Fruit fly (Drosophila melanogaster) whole organism, prepupa: ENCODE results near the gene side.

Experiments
- CG10631 ChIP-seq: fragments of 200-800 bp; sonication (Bioruptor generic); optimal IDR thresholded peaks from 2 replicates; lab custom pipeline; 2016; ENCODE audit warnings: missing biosample characterization, missing genetic modification characterization
- CG10669 ChIP-seq: fragments of 200-800 bp; sonication (Bioruptor generic); optimal IDR thresholded peaks from 3 replicates; lab custom pipeline; 2018; ENCODE audit warnings: missing biosample characterization, mild to moderate bottlenecking, missing genetic modification characterization, moderate library complexity
- CG11294 ChIP-seq: fragments of 200-800 bp; sonication (Bioruptor generic); IDR thresholded peaks from 2 replicates; pipeline ENCODE4 v1.3.6; 2022; ENCODE audit warnings: missing biosample characterization, missing genetic modification characterization
- CG11762 ChIP-seq: fragments of 200-800 bp; sonication (Bioruptor generic); optimal IDR thresholded peaks from 3 replicates; lab custom pipeline; 2016; ENCODE audit warnings: missing biosample characterization, missing genetic modification characterization; ENCODE audit not compliant: insufficient read depth
- CG15336 ChIP-seq: fragments of 200-800 bp; sonication (Bioruptor generic); IDR thresholded peaks from 2 replicates; pipeline ENCODE4 v1.3.6; 2022; ENCODE audit warnings: missing biosample characterization, missing genetic modification characterization
- CG1621 ChIP-seq: fragments of 200-800 bp; sonication (Bioruptor generic); optimal IDR thresholded peaks from 3 replicates; lab custom pipeline; 2018; ENCODE audit warnings: missing biosample characterization, mild to moderate bottlenecking, missing genetic modification characterization
- CG3032 ChIP-seq: fragments of 200-800 bp; optimal IDR thresholded peaks from 2 replicates; lab custom pipeline; 2019; ENCODE audit warnings: missing biosample characterization, mild to moderate bottlenecking, missing genetic modification characterization, moderate library complexity
- CG32006 ChIP-seq: fragments of 200-800 bp; sonication (Bioruptor generic); optimal IDR thresholded peaks from 3 replicates; lab custom pipeline; 2017; ENCODE audit warnings: missing biosample characterization, mild to moderate bottlenecking, missing genetic modification characterization
- CG3919 ChIP-seq: fragments of 200-800 bp; sonication (Bioruptor generic); optimal IDR thresholded peaks from 3 replicates; lab custom pipeline; 2016; ENCODE audit warnings: missing biosample characterization, missing genetic modification characterization
- CG4318 ChIP-seq: fragments of 200-800 bp; sonication (Bioruptor generic); optimal IDR thresholded peaks from 3 replicates; lab custom pipeline; 2017; ENCODE audit warnings: missing biosample characterization, mild to moderate bottlenecking, missing genetic modification characterization
- CG6163 ChIP-seq: fragments of 200-800 bp; sonication (Bioruptor generic); IDR thresholded peaks from 3 replicates; pipeline ENCODE4 v1.3.6; 2022; ENCODE audit warnings: missing biosample characterization, missing genetic modification characterization
- CG6276 ChIP-seq: fragments of 200-800 bp; sonication (Bioruptor generic); optimal IDR thresholded peaks from 2 replicates; lab custom pipeline; 2017; ENCODE audit warnings: missing biosample characterization, mild to moderate bottlenecking, missing genetic modification characterization
- CG6808 ChIP-seq: fragments of 200-800 bp; sonication (Bioruptor generic); optimal IDR thresholded peaks from 3 replicates; lab custom pipeline; 2017; ENCODE audit warnings: missing biosample characterization, missing genetic modification characterization, mild to moderate bottlenecking, moderate library complexity, missing genetic modification reagents
- CG6854 ChIP-seq: fragments of 200-800 bp; sonication (Bioruptor generic); optimal IDR thresholded peaks from 2 replicates; lab custom pipeline; 2017; ENCODE audit warnings: missing biosample characterization, mild to moderate bottlenecking, missing genetic modification characterization
- CG8119 ChIP-seq: fragments of 200-800 bp; sonication (Bioruptor generic); IDR thresholded peaks from 3 replicates; pipeline ENCODE4 v1.3.6; 2022; ENCODE audit warnings: missing biosample characterization, missing genetic modification characterization
- CG8632 ChIP-seq: fragments of 200-800 bp; sonication (Bioruptor generic); optimal IDR thresholded peaks from 3 replicates; lab custom pipeline; 2016; ENCODE audit warnings: missing biosample characterization, missing genetic modification characterization
- Eip75B ChIP-seq: fragments of 200-800 bp; sonication (Bioruptor generic); optimal IDR thresholded peaks from 3 replicates; lab custom pipeline; 2016; ENCODE audit warnings: missing biosample characterization, missing genetic modification characterization
- Hr38 ChIP-seq: sonication (Bioruptor generic); optimal IDR thresholded peaks from 2 replicates; lab custom pipeline; 2016; ENCODE audit warnings: missing biosample characterization, missing genetic modification characterization
- Hr39 ChIP-seq: fragments of 200-800 bp; sonication (Bioruptor generic); optimal IDR thresholded peaks from 2 replicates; lab custom pipeline; 2016; ENCODE audit warnings: missing biosample characterization, missing genetic modification characterization
- Lpt ChIP-seq: fragments of 200-800 bp; sonication (Bioruptor generic); optimal IDR thresholded peaks from 3 replicates; lab custom pipeline; 2016; ENCODE audit warnings: missing biosample characterization, missing genetic modification characterization
- OdsH ChIP-seq: fragments of 200-800 bp; sonication (Bioruptor generic); optimal IDR thresholded peaks from 3 replicates; lab custom pipeline; 2016; ENCODE audit warnings: missing biosample characterization, missing genetic modification characterization
- Sox102F ChIP-seq: fragments of 200-800 bp; sonication (Bioruptor generic); optimal IDR thresholded peaks from 2 replicates; lab custom pipeline; 2016; ENCODE audit warnings: missing biosample characterization, mild to moderate bottlenecking, missing genetic modification characterization
- Sox14 ChIP-seq: fragments of 200-800 bp; sonication (Bioruptor generic); optimal IDR thresholded peaks from 3 replicates; lab custom pipeline; 2016; ENCODE audit warnings: missing biosample characterization, missing genetic modification characterization
- Sox15 ChIP-seq: fragments of 200-800 bp; sonication (Bioruptor generic); optimal IDR thresholded peaks from 3 replicates; lab custom pipeline; 2016; ENCODE audit warnings: missing biosample characterization, missing genetic modification characterization
- achi ChIP-seq: fragments of 200-800 bp; sonication (Bioruptor generic); optimal IDR thresholded peaks from 3 replicates; lab custom pipeline; 2016; ENCODE audit warnings: missing biosample characterization, missing genetic modification characterization
- acj6 ChIP-seq: fragments of 200-800 bp; sonication (Bioruptor generic); optimal IDR thresholded peaks from 3 replicates; lab custom pipeline; 2016; ENCODE audit warnings: missing biosample characterization, missing genetic modification characterization
- cyc ChIP-seq: fragments of 200-800 bp; sonication (Bioruptor generic); optimal IDR thresholded peaks from 3 replicates; lab custom pipeline; 2016; ENCODE audit warnings: missing biosample characterization, missing genetic modification characterization
- dac ChIP-seq: fragments of 200-800 bp; sonication (Bioruptor generic); optimal IDR thresholded peaks from 2 replicates; lab custom pipeline; 2017; ENCODE audit warnings: missing biosample characterization, mild to moderate bottlenecking, missing genetic modification characterization
- fd85E ChIP-seq: fragments of 200-800 bp; sonication (Bioruptor generic); optimal IDR thresholded peaks from 3 replicates; lab custom pipeline; 2016; ENCODE audit warnings: missing biosample characterization, missing genetic modification characterization
- fkh ChIP-seq: fragments of 200-800 bp; sonication (Bioruptor generic); optimal IDR thresholded peaks from 3 replicates; lab custom pipeline; 2017; ENCODE audit warnings: missing biosample characterization, mild to moderate bottlenecking, missing genetic modification characterization, moderate library complexity
- lz ChIP-seq: fragments of 200-800 bp; sonication (Bioruptor generic); optimal IDR thresholded peaks from 3 replicates; lab custom pipeline; 2016; ENCODE audit warnings: missing biosample characterization, missing genetic modification characterization
- spab ChIP-seq: fragments of 200-800 bp; sonication (Bioruptor generic); optimal IDR thresholded peaks from 2 replicates; lab custom pipeline; 2017; ENCODE audit warnings: missing biosample characterization, mild to moderate bottlenecking, missing genetic modification characterization, missing genetic modification reagents
- topi ChIP-seq: fragments of 200-800 bp; sonication (Bioruptor generic); optimal IDR thresholded peaks from 3 replicates; lab custom pipeline; 2016; ENCODE audit warnings: missing biosample characterization, missing genetic modification characterization

side gene

dm6 chr3R:27437308-27437707 is at the start of gene side:
side (minus strand) TSS chr3R:27437482.
- TF ChIP-seq Sox15 (GFP tag; lab: Kevin White, UChicago) (no peak), CG8632 (GFP tag; lab: Kevin White, UChicago) (no peak), CG3919 (GFP tag; lab: Kevin White, UChicago) (peak; percentile 26), dac (no peak)
- TF ChIP-seq, all 60 proteins: peak for 1

dm6 chr3R:27478375-27478774 is 41.1 kb upstream of the side start, which contains the start of gene Cyp6a18:
Cyp6a18 (plus strand) TSS chr3R:27478675.
- TF ChIP-seq Lpt (no peak), Eip75B (GFP tag; lab: Kevin White, UChicago) (no peak), fd85E (GFP tag; lab: Kevin White, UChicago) (no peak), fkh (GFP tag; lab: Kevin White, UChicago) (no peak), CG8119 (GFP tag; lab: Robert Waterston, UW) (no peak), CG3919 (GFP tag; lab: Kevin White, UChicago) (no peak), topi (GFP tag; lab: Kevin White, UChicago) (no peak), CG11294 (GFP tag; lab: Robert Waterston, UW) (no peak), Hr39 (GFP tag; lab: Kevin White, UChicago) (no peak), CG1621 (no peak), acj6 (GFP tag; lab: Kevin White, UChicago) (no peak)

- TF ChIP-seq Sox14 (GFP tag; lab: Kevin White, UChicago), result no peak
- TF ChIP-seq fd85E (GFP tag; lab: Kevin White, UChicago), result no peak
- TF ChIP-seq acj6 (GFP tag; lab: Kevin White, UChicago), result no peak
- no peak for TF ChIP-seq CG8632 (GFP tag; lab: Kevin White, UChicago)
- TF ChIP-seq CG6163 (GFP tag; lab: Robert Waterston, UW), result no peak
- no peak for TF ChIP-seq Sox102F (GFP tag; lab: Kevin White, UChicago)
- no peak for TF ChIP-seq CG32006 (GFP tag; lab: Kevin White, UChicago)
- TF ChIP-seq CG11294 (GFP tag; lab: Robert Waterston, UW), result no peak
- no peak for TF ChIP-seq CG11762 (GFP tag; lab: Kevin White, UChicago)
- no peak for TF ChIP-seq CG6808 (GFP tag; lab: Kevin White, UChicago)
- TF ChIP-seq CG15336 (GFP tag; lab: Robert Waterston, UW), result no peak
- TF ChIP-seq Hr39 (GFP tag; lab: Kevin White, UChicago), result no peak
These were observed 40.2 kb upstream of the side start for dm6 chr3R:27477507-27477906.

- TF ChIP-seq acj6 (GFP tag; lab: Kevin White, UChicago) (no peak), fkh (GFP tag; lab: Kevin White, UChicago) (no peak), Sox15 (GFP tag; lab: Kevin White, UChicago) (no peak), achi (GFP tag; lab: Kevin White, UChicago) (no peak), cyc (no peak), CG4318 (GFP tag; lab: Kevin White, UChicago) (no peak), CG10631 (GFP tag; lab: Kevin White, UChicago) (no peak), OdsH (GFP tag; lab: Kevin White, UChicago) (no peak), CG10669 (GFP tag; lab: Kevin White, UChicago) (no peak), spab (GFP tag; lab: Kevin White, UChicago) (no peak), CG6276 (GFP tag; lab: Kevin White, UChicago) (no peak), CG8119 (GFP tag; lab: Robert Waterston, UW) (no peak), CG6854 (GFP tag; lab: Kevin White, UChicago) (no peak), lz (no peak), Hr38 (GFP tag; lab: Kevin White, UChicago) (no peak)
These were observed 26.6 kb upstream of the side start, which contains the start of gene CG13978 for dm6 chr3R:27463889-27464288. CG13978 (plus strand) TSS chr3R:27464189.

- no peak for TF ChIP-seq CG4318 (GFP tag; lab: Kevin White, UChicago)
- no peak for TF ChIP-seq spab (GFP tag; lab: Kevin White, UChicago)
- no peak for TF ChIP-seq Hr39 (GFP tag; lab: Kevin White, UChicago)
- no peak for TF ChIP-seq CG6276 (GFP tag; lab: Kevin White, UChicago)
- TF ChIP-seq CG3032, result no peak
- TF ChIP-seq Hr38 (GFP tag; lab: Kevin White, UChicago), result no peak
- TF ChIP-seq fkh (GFP tag; lab: Kevin White, UChicago), result no peak
- TF ChIP-seq CG3919 (GFP tag; lab: Kevin White, UChicago), result no peak
These were observed 25.6 kb upstream of the side start for dm6 chr3R:27462917-27463316.
